Fruit fly (Drosophila melanogaster): ENCODE measurements around the gene nonC.

nonC gene

dm6 chrX:6868629-6869579 lies 44.6 kb downstream of the nonC start:
- TF ChIP-seq GATAd (GFP tag; optimal IDR thresholded peaks at IDR 0.05) (no peak), br (GFP tag; optimal IDR thresholded peaks at IDR 0.05) (no peak), fru (GFP tag; optimal IDR thresholded peaks at IDR 0.05) (no peak), HLH106 (tag; optimal IDR thresholded peaks at IDR 0.05) (no peak), Hr83 (GFP tag; optimal IDR thresholded peaks at IDR 0.05; ENCODE audit: poor library complexity, severe bottlenecking) (no peak), Dfd (GFP tag; optimal IDR thresholded peaks at IDR 0.05) (peak; percentile 26)

dm6 chrX:6869770-6870404 lies 45.6 kb downstream of the nonC start:
- TF ChIP-seq Abd-B (GFP tag; optimal IDR thresholded peaks at IDR 0.05) (no peak), jim (GFP tag; optimal IDR thresholded peaks at IDR 0.05) (no peak), Jra (GFP tag; optimal IDR thresholded peaks at IDR 0.05) (no peak), psq (GFP tag; optimal IDR thresholded peaks at IDR 0.05) (no peak), GATAd (GFP tag; optimal IDR thresholded peaks at IDR 0.05) (no peak), sage (GFP tag; optimal IDR thresholded peaks at IDR 0.05) (no peak), Sp1 (GFP tag; optimal IDR thresholded peaks at IDR 0.05) (no peak), OdsH (GFP tag; optimal IDR thresholded peaks at IDR 0.05) (no peak), woc (GFP tag; optimal IDR thresholded peaks at IDR 0.05) (no peak), dl (GFP tag; optimal IDR thresholded peaks at IDR 0.05; ENCODE audit: insufficient read depth in 1 of 2, partially characterized antibody in 2 of 2) (no peak), fru (GFP tag; optimal IDR thresholded peaks at IDR 0.05) (no peak), sv (GFP tag; optimal IDR thresholded peaks at IDR 0.05) (no peak), lola (GFP tag; optimal IDR thresholded peaks at IDR 0.05) (no peak), CG9705 (GFP tag; optimal IDR thresholded peaks at IDR 0.05) (no peak)

- TF ChIP-seq Dfd (GFP tag; optimal IDR thresholded peaks at IDR 0.05) (peak; percentile 75), CG32264 (GFP tag; optimal IDR thresholded peaks at IDR 0.05) (no peak)
These were observed 47.5 kb downstream of the nonC start for dm6 chrX:6871746-6872145.

dm6 chrX:6874918-6875454 lies 50.7 kb downstream of the nonC start:
- TF ChIP-seq HLH106 (tag; optimal IDR thresholded peaks at IDR 0.05) (peak; percentile 19), dl (GFP tag; optimal IDR thresholded peaks at IDR 0.05; ENCODE audit: insufficient read depth in 1 of 2, partially characterized antibody in 2 of 2) (no peak), foxo (GFP tag; optimal IDR thresholded peaks at IDR 0.05) (peak in 1 of 2 experiments; percentile 24), Sp1 (GFP tag; optimal IDR thresholded peaks at IDR 0.05) (peak; percentile 8), Rel (GFP tag; optimal IDR thresholded peaks at IDR 0.05) (no peak), Rel (tag; optimal IDR thresholded peaks at IDR 0.05) (peak; percentile 7)

- TF ChIP-seq Sp1 (GFP tag; optimal IDR thresholded peaks at IDR 0.05) (no peak), Hnf4 (GFP tag; optimal IDR thresholded peaks at IDR 0.05) (peak; percentile 17), Mio (GFP tag; optimal IDR thresholded peaks at IDR 0.05) (no peak), Dif (GFP tag; optimal IDR thresholded peaks at IDR 0.05; ENCODE audit: partially characterized antibody) (no peak), woc (GFP tag; optimal IDR thresholded peaks at IDR 0.05) (peak; percentile 7), dsf (GFP tag; optimal IDR thresholded peaks at IDR 0.05; ENCODE audit: borderline replicate concordance) (no peak), usp (GFP tag; optimal IDR thresholded peaks at IDR 0.05) (no peak), Jra (GFP tag; optimal IDR thresholded peaks at IDR 0.05) (peak; percentile 29), GATAd (GFP tag; optimal IDR thresholded peaks at IDR 0.05) (no peak), lola (GFP tag; optimal IDR thresholded peaks at IDR 0.05) (no peak), psq (GFP tag; optimal IDR thresholded peaks at IDR 0.05) (peak; percentile 16), Hr83 (GFP tag; optimal IDR thresholded peaks at IDR 0.05; ENCODE audit: poor library complexity, severe bottlenecking) (peak; percentile 4), foxo (GFP tag; optimal IDR thresholded peaks at IDR 0.05) (no peak), sage (GFP tag; optimal IDR thresholded peaks at IDR 0.05) (no peak), CrebA (GFP tag; optimal IDR thresholded peaks at IDR 0.05; ENCODE audit: borderline replicate concordance) (no peak)
These were observed 51.5 kb downstream of the nonC start for dm6 chrX:6875773-6876172.
